Worm (Caenorhabditis elegans) whole organism, L4 larva: ENCODE measurements around the gene amt-1.

ENCODE experiments used
- ceh-20 ChIP-seq: fragments of 200-800 bp; sonication (Bioruptor generic); IDR thresholded peaks from 2 replicates; pipeline ENCODE4 v1.3.6; 2022; ENCODE audit warnings: missing genetic modification reagents, missing genetic modification characterization, missing compliant biosample characterization
- cey-2 ChIP-seq: sonication (generic microtip); optimal IDR thresholded peaks from 3 replicates; lab custom pipeline; 2017; ENCODE audit warnings: missing genetic modification characterization, mild to moderate bottlenecking, missing compliant biosample characterization, antibody characterized with exemption, borderline replicate concordance; ENCODE audit not compliant: insufficient read depth
- fkh-10 ChIP-seq: fragments of 150-350 bp; optimal IDR thresholded peaks from 2 replicates; lab custom pipeline; 2014; ENCODE audit warnings: missing biosample characterization, missing genetic modification reagents, missing genetic modification characterization
- mdl-1 ChIP-seq, 2 experiments: fragments of 150-350 bp in 1 of 2; sonication (generic microtip) in 1 of 2; optimal IDR thresholded peaks; 2 replicates each; lab custom pipeline; 2014 to 2017; ENCODE audit warnings: missing biosample characterization in 2 of 2, missing genetic modification characterization in 2 of 2
- mes-2 ChIP-seq: sonication (generic microtip); optimal IDR thresholded peaks from 2 replicates; lab custom pipeline; 2016; ENCODE audit warnings: missing genotype, mild to moderate bottlenecking, missing genetic modification characterization, missing compliant biosample characterization; ENCODE audit not compliant: poor library complexity, severe bottlenecking
- nhr-11 ChIP-seq: fragments of 150-350 bp; optimal IDR thresholded peaks from 2 replicates; lab custom pipeline; 2014; ENCODE audit warnings: missing biosample characterization, missing genetic modification characterization
- saeg-2 ChIP-seq: fragments of 200-800 bp; sonication (Bioruptor generic); IDR thresholded peaks from 2 replicates; pipeline ENCODE4 v1.3.6; 2022; ENCODE audit warnings: missing genetic modification reagents, missing genetic modification characterization, missing compliant biosample characterization
- set-16 ChIP-seq: fragments of 200-800 bp; sonication (Bioruptor generic); IDR thresholded peaks from 2 replicates; pipeline ENCODE4 v1.3.6; 2022; ENCODE audit warnings: missing genetic modification reagents, missing genetic modification characterization, missing compliant biosample characterization
- skn-1 ChIP-seq: fragments of 150-350 bp; optimal IDR thresholded peaks from 2 replicates; lab custom pipeline; 2014; ENCODE audit warnings: missing biosample characterization, missing genetic modification characterization
- snpc-4 ChIP-seq: fragments of 150-350 bp; optimal IDR thresholded peaks from 2 replicates; lab custom pipeline; 2014; ENCODE audit warnings: missing biosample characterization, missing genetic modification characterization

DNA sequence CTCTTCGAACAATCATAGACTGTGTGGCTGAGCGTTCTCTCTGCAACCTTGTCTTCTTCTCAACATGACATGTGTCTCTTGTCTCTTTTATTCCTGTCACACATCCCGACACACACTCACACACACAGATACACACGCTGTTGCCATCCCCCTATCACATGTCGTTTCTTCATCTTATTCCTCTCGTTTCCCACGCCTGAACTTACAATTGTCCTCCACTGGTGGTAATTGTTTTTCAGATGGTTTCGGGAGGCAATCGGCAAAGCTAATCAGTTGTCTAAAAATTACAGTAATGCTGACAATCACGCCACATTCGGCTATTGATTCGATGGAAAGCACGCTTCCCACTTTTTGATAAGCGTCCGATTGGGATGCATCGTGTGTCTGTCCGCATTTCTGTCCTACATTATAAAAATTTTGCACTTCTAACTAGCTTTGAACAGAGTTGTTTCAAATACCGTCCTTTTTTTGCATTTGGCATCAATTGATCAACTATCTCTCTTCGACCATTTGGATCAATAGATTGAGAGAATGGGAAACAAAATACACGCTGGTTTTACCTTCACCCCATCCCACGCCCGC is 39.0 kb upstream of the amt-1 start, which contains the start of gene nhr-35:
- peak; percentile 75 for TF ChIP-seq saeg-2
- TF ChIP-seq skn-1, result peak; percentile 1
- TF ChIP-seq cey-2, result peak; percentile 28
- peak; percentile 38 for TF ChIP-seq mes-2 (tag; lab: Kevin White, UChicago)
- TF ChIP-seq mdl-1 (tag; optimal IDR thresholded peaks at IDR 0.05; lab: Kevin White, UChicago), result peak; percentile 42 to 90
- TF ChIP-seq ceh-20, result peak; percentile 72; the same call in 1 of the 2 replicates
- no peak; the same call in 1 of the 2 replicates for TF ChIP-seq set-16 (GFP tag; lab: Robert Waterston, UW)
- peak; percentile 70 for TF ChIP-seq nhr-11 (tag; lab: Kevin White, UChicago)
- no peak for TF ChIP-seq fkh-10 (GFP tag; lab: Kevin White, UChicago)
- no peak for TF ChIP-seq snpc-4 (tag; lab: Kevin White, UChicago)
